Fruit fly (Drosophila melanogaster): ENCODE measurements around the gene Tnpo.
"Not testable (repeated sequence)": the region's sequence is repeated elsewhere in the genome, so short reads cannot be mapped to it uniquely, and the experiment has no call there.

Gene Tnpo

dm6 chr3L:6192822-6193555, at the start of gene Tnpo, which contains the start of gene Sf3b6:
Gene Tnpo (plus strand): TSS chr3L:6193480.
Gene Sf3b6 (minus strand): TSS chr3L:6193179.
- TF ChIP-seq insv (optimal IDR thresholded peaks at IDR 0.05) (no peak), Myc (optimal IDR thresholded peaks at IDR 0.05) (no peak), h (optimal IDR thresholded peaks at IDR 0.05) (no peak), Sin3A (optimal IDR thresholded peaks at IDR 0.05) (no peak), psq (optimal IDR thresholded peaks at IDR 0.05) (no peak), ttk (optimal IDR thresholded peaks at IDR 0.05) (no peak)

dm6 chr3L:6144769-6145220, 48.5 kb upstream of the Tnpo start, which contains the start of gene Lcp65Ac:
Gene Lcp65Ac (plus strand): TSS chr3L:6144819.
- TF ChIP-seq Myc (optimal IDR thresholded peaks at IDR 0.05) (no peak), psq (optimal IDR thresholded peaks at IDR 0.05) (no peak), h (optimal IDR thresholded peaks at IDR 0.05) (no peak), insv (optimal IDR thresholded peaks at IDR 0.05) (no peak), Sin3A (optimal IDR thresholded peaks at IDR 0.05) (no peak), ttk (optimal IDR thresholded peaks at IDR 0.05) (no peak)

- not testable (repeated sequence) for TF ChIP-seq Sin3A, Myc, ttk (optimal IDR thresholded peaks at IDR 0.05)
These were observed 46.9 kb upstream of the Tnpo start, which contains the start of gene Lcp65Ab2 for dm6 chr3L:6146374-6146773. Gene Lcp65Ab2 (plus strand): TSS chr3L:6146674.

DNA sequence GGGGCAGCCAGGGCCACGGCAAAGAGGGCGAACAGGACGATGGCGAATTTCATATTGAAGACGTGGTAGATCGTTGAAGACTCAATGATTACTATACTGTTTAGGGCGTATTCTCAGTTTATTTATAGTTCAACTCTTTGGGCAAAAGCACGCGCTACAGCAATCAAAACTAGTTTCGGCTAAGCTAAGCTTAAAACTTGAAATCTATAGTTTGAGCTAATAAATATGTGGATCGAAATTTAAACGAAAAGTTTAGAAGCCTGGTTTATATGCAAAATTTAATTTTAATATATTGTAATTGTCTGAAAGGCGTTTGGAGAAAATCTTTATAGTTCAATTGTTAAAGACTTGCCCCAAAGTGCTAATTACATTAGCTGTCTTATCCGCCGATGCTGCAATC, 45.4 kb upstream of the Tnpo start, which contains the start of gene Cpr65Ax1:
Cpr65Ax1 (minus strand) TSS at position 101 of the 400 bp plus-strand sequence.
- TF ChIP-seq ttk, Myc, insv (optimal IDR thresholded peaks at IDR 0.05): not testable (repeated sequence)

dm6 chr3L:6149248-6149647, 44.0 kb upstream of the Tnpo start, which contains the start of gene Lcp65Ab1:
Gene Lcp65Ab1 (plus strand): TSS chr3L:6149548.
- not testable (repeated sequence) for TF ChIP-seq Sin3A, ttk, insv (optimal IDR thresholded peaks at IDR 0.05)

DNA sequence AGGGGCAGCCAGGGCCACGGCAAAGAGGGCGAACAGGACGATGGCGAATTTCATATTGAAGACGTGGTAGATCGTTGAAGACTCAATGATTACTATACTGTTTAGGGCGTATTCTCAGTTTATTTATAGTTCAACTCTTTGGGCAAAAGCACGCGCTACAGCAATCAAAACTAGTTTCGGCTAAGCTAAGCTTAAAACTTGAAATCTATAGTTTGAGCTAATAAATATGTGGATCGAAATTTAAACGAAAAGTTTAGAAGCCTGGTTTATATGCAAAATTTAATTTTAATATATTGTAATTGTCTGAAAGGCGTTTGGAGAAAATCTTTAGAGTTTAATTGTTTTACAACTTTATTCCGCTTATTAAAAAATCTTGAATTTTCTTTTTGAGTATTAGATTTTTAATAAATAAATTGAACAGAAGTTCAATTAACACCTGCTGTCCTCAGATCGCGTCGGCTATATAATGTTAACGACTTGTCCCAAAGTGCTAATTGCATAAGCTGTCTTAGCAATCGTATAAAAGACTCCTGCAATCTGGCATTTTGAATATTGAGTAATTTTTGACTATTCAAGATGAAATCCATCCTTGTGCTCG, 42.4 kb upstream of the Tnpo start, which contains the start of the genes Cpr65Ax2 and Lcp65Aa:
Cpr65Ax2 (minus strand) TSS at position 101 of the 598 bp plus-strand sequence.
Lcp65Aa (plus strand) TSS at position 548 of the 598 bp plus-strand sequence.
- TF ChIP-seq Sin3A, h, psq (optimal IDR thresholded peaks at IDR 0.05): not testable (repeated sequence)

DNA sequence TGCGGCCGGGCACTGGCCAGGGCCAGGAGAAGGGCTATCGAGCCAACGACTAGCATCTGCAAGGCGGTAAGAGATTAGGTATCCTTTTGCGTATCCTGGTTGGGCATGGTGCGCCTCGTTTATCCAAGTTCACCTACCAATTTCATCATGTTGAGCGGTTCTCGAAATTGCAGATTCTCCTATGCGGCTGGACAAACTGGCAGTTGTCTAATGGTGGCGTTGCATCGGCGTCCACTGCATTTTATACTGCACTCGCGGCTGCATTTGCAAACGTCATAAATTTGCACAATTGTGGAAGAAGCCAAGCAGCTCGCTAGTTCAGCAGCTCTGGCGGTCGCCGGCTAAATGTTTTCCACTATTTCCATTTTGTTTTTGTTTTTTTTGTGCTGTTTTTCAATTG, 40.7 kb upstream of the Tnpo start, which contains the start of gene Acp65Aa:
Acp65Aa (minus strand) TSS at position 215 of the 400 bp plus-strand sequence.
- TF ChIP-seq psq (optimal IDR thresholded peaks at IDR 0.05): no peak
- TF ChIP-seq insv (optimal IDR thresholded peaks at IDR 0.05): no peak
- no peak for TF ChIP-seq h (optimal IDR thresholded peaks at IDR 0.05)
- TF ChIP-seq Myc (optimal IDR thresholded peaks at IDR 0.05): no peak
- TF ChIP-seq Sin3A (optimal IDR thresholded peaks at IDR 0.05): no peak
- TF ChIP-seq ttk (optimal IDR thresholded peaks at IDR 0.05): no peak

DNA sequence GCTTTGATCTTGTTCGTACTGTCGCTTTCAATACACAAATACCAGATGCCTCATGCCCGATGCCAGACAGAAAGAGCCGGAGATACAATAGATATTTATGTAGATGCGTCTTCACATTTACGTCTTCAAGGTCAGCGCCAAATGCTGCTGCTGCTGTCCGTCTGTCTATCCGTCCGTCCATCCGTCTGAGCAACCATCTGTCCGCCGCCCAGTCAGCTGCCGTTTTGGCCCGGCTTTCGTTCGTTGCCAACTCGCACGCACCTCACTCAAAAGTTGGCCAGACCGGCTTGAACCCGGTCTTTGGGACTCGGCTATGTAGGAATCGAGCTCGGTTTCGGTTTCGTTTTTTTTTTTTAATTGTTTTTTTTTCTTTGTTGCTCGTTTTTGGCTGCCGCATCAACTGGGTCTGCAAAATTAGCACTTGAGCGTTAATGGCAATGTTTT, 38.3 kb upstream of the Tnpo start:
- no peak for TF ChIP-seq psq (optimal IDR thresholded peaks at IDR 0.05)
- TF ChIP-seq ttk (optimal IDR thresholded peaks at IDR 0.05): no peak
- no peak for TF ChIP-seq Myc (optimal IDR thresholded peaks at IDR 0.05)
- TF ChIP-seq h (optimal IDR thresholded peaks at IDR 0.05): no peak
- no peak for TF ChIP-seq Sin3A (optimal IDR thresholded peaks at IDR 0.05)
- no peak for TF ChIP-seq insv (optimal IDR thresholded peaks at IDR 0.05)

DNA sequence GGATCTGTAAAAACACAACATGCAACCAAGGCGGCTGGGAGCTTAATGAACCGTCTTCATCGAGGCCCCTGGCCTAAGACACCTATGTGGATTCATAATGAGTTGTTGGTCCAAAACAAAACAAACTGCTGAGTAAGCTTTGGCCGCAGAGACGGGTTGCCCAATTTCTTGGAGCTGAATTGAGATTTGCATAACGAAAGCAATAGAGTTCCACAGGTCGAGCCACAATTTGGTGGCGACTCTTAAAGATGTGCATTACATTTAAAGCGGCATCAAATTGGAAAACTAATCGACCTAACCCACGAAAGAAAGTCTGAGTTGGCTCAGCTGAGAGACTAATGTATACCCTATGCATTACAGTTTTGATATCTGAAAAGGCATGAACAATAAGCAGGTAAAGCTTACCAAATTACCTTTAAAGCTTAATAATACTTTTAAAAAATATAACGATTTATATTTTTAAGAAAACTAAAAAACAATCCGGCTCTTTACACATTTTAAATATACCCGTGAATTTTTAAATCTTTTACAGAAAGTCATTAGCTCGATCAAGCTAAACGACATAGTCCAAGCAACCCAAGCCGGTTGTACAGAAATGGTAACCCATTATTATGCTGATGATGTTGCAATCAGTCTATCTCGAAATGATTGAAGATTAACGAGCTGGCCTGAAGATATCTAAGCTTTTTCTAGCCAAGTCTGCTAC, 35.8 kb upstream of the Tnpo start, which contains the start of gene CG13297:
CG13297 (minus strand) TSS at position 51 of the 706 bp plus-strand sequence.
- TF ChIP-seq Myc (optimal IDR thresholded peaks at IDR 0.05): no peak
- TF ChIP-seq h (optimal IDR thresholded peaks at IDR 0.05): no peak
- no peak for TF ChIP-seq Sin3A (optimal IDR thresholded peaks at IDR 0.05)

- no peak for TF ChIP-seq Myc (optimal IDR thresholded peaks at IDR 0.05)
- no peak for TF ChIP-seq psq (optimal IDR thresholded peaks at IDR 0.05)
- no peak for TF ChIP-seq Sin3A (optimal IDR thresholded peaks at IDR 0.05)
- no peak for TF ChIP-seq ttk (optimal IDR thresholded peaks at IDR 0.05)
- no peak for TF ChIP-seq h (optimal IDR thresholded peaks at IDR 0.05)
- no peak for TF ChIP-seq insv (optimal IDR thresholded peaks at IDR 0.05)
These were observed 34.8 kb upstream of the Tnpo start, which contains the start of gene Cpr65Ay for dm6 chr3L:6158530-6158929. Gene Cpr65Ay (minus strand): TSS chr3L:6158630.

- TF ChIP-seq insv (optimal IDR thresholded peaks at IDR 0.05) (no peak), h (optimal IDR thresholded peaks at IDR 0.05) (no peak), psq (optimal IDR thresholded peaks at IDR 0.05) (no peak), Myc (optimal IDR thresholded peaks at IDR 0.05) (no peak), ttk (optimal IDR thresholded peaks at IDR 0.05) (no peak), Sin3A (optimal IDR thresholded peaks at IDR 0.05) (no peak)
These were observed 33.4 kb upstream of the Tnpo start for dm6 chr3L:6159863-6160262.

- TF ChIP-seq Myc (optimal IDR thresholded peaks at IDR 0.05) (no peak), insv (optimal IDR thresholded peaks at IDR 0.05) (no peak), psq (optimal IDR thresholded peaks at IDR 0.05) (no peak), ttk (optimal IDR thresholded peaks at IDR 0.05) (no peak)
These were observed 32.8 kb upstream of the Tnpo start, which contains the start of gene Cpr65Az for dm6 chr3L:6160514-6160913. Gene Cpr65Az (plus strand): TSS chr3L:6160814.
